Worm (Caenorhabditis elegans) whole organism, L4 larva: ENCODE results near the gene cnx-1.
A peak's percentile ranks its signal among the peaks of the same experiment; 100 is the strongest.

Experiments
- D1046.2 ChIP-seq: fragments of 200-800 bp; sonication (Bioruptor generic); IDR thresholded peaks from 2 replicates; pipeline ENCODE4 v1.3.6; 2022; ENCODE audit warnings: missing genetic modification characterization, missing compliant biosample characterization
- F10B5.3 ChIP-seq: sonication (generic microtip); optimal IDR thresholded peaks from 2 replicates; lab custom pipeline; 2016; ENCODE audit warnings: mild to moderate bottlenecking, missing genetic modification characterization, missing compliant biosample characterization
- F26F4.8 ChIP-seq: fragments of 200-800 bp; sonication (Bioruptor generic); conservative IDR thresholded peaks from 2 replicates; pipeline ENCODE4 v1.3.6; 2022; ENCODE audit warnings: missing genetic modification characterization, missing compliant biosample characterization
- F37D6.2 ChIP-seq: sonication (generic microtip); optimal IDR thresholded peaks from 2 replicates; lab custom pipeline; 2016; ENCODE audit warnings: mild to moderate bottlenecking, missing genetic modification characterization, missing compliant biosample characterization
- F44E2.7 ChIP-seq: fragments of 200-800 bp; sonication (Bioruptor generic); IDR thresholded peaks from 2 replicates; pipeline ENCODE4 v2.1.2; 2022; ENCODE audit warnings: missing genetic modification characterization, missing compliant biosample characterization
- F49E8.2 ChIP-seq: sonication (generic microtip); optimal IDR thresholded peaks from 2 replicates; lab custom pipeline; 2016; ENCODE audit warnings: missing compliant biosample characterization, mild to moderate bottlenecking, missing genetic modification characterization, borderline replicate concordance
- T20F7.1 ChIP-seq: fragments of 200-800 bp; sonication (Bioruptor generic); optimal IDR thresholded peaks from 2 replicates; lab custom pipeline; 2018; ENCODE audit warnings: mild to moderate bottlenecking, missing genetic modification characterization, missing compliant biosample characterization
- T26A8.4 ChIP-seq: fragments of 200-800 bp; sonication (Bioruptor generic); IDR thresholded peaks from 2 replicates; pipeline ENCODE4 v1.3.6; 2022; ENCODE audit warnings: missing genetic modification characterization, missing compliant biosample characterization
- Y48G9A.11 ChIP-seq: fragments of 200-800 bp; sonication (Bioruptor generic); IDR thresholded peaks from 2 replicates; pipeline ENCODE4 v1.3.6; 2022; ENCODE audit warnings: missing genetic modification reagents, missing genetic modification characterization, missing compliant biosample characterization
- Y5F2A.4 ChIP-seq: fragments of 200-800 bp; sonication (Bioruptor generic); optimal IDR thresholded peaks from 2 replicates; lab custom pipeline; 2018; ENCODE audit warnings: mild to moderate bottlenecking, missing genetic modification characterization, missing compliant biosample characterization
- ZK337.2 ChIP-seq: fragments of 200-800 bp; sonication (Bioruptor generic); IDR thresholded peaks from 2 replicates; pipeline ENCODE4 v1.3.6; 2022; ENCODE audit warnings: missing genetic modification reagents, missing genetic modification characterization, missing compliant biosample characterization
- ceh-32 ChIP-seq: sonication (generic microtip); optimal IDR thresholded peaks from 2 replicates; lab custom pipeline; 2016; ENCODE audit warnings: mild to moderate bottlenecking, missing genetic modification characterization, missing compliant biosample characterization; ENCODE audit not compliant: poor library complexity
- ceh-82 ChIP-seq: sonication (generic microtip); optimal IDR thresholded peaks from 2 replicates; lab custom pipeline; 2017; ENCODE audit warnings: missing biosample characterization, missing genetic modification characterization
- daf-12 ChIP-seq: fragments of 150-350 bp; optimal IDR thresholded peaks from 2 replicates; lab custom pipeline; 2014; ENCODE audit warnings: missing biosample characterization, missing genetic modification reagents, missing genetic modification characterization
- dmd-9 ChIP-seq: fragments of 200-800 bp; sonication (Bioruptor generic); IDR thresholded peaks from 2 replicates; pipeline ENCODE4 v1.3.6; 2022; ENCODE audit warnings: missing genetic modification reagents, missing genetic modification characterization, missing compliant biosample characterization
- dpl-1 ChIP-seq: fragments of 150-350 bp; optimal IDR thresholded peaks from 2 replicates; lab custom pipeline; 2014; ENCODE audit warnings: missing biosample characterization, missing genetic modification reagents, missing genetic modification characterization
- dve-1 ChIP-seq: sonication (generic microtip); optimal IDR thresholded peaks from 2 replicates; lab custom pipeline; 2017; ENCODE audit warnings: antibody characterized with exemption, mild to moderate bottlenecking, missing genetic modification characterization, missing compliant biosample characterization; ENCODE audit not compliant: insufficient read depth
- fos-1 ChIP-seq: fragments of 150-350 bp; optimal IDR thresholded peaks from 2 replicates; lab custom pipeline; 2014; ENCODE audit warnings: missing biosample characterization, missing genetic modification characterization
- hif-1 ChIP-seq, 2 experiments: sonication (generic microtip); optimal IDR thresholded peaks; 2 replicates each; lab custom pipeline; 2016 to 2017; ENCODE audit warnings: missing compliant biosample characterization in 2 of 2, missing genetic modification characterization in 2 of 2, missing genetic modification reagents in 2 of 2, missing genotype in 2 of 2, mild to moderate bottlenecking in 1 of 2
- hlh-30 ChIP-seq: sonication (generic microtip); optimal IDR thresholded peaks from 2 replicates; lab custom pipeline; 2017; ENCODE audit warnings: antibody characterized with exemption, mild to moderate bottlenecking, missing genetic modification characterization, missing compliant biosample characterization; ENCODE audit not compliant: insufficient read depth
- lin-1 ChIP-seq: fragments of 200-800 bp; sonication (Bioruptor generic); IDR thresholded peaks from 2 replicates; pipeline ENCODE4 v1.3.6; 2022; ENCODE audit warnings: missing genetic modification reagents, missing genetic modification characterization, missing compliant biosample characterization
- lin-13 ChIP-seq: fragments of 150-350 bp; optimal IDR thresholded peaks from 2 replicates; lab custom pipeline; 2014; ENCODE audit warnings: missing biosample characterization, missing genetic modification reagents, missing genetic modification characterization
- lin-15B ChIP-seq: fragments of 150-350 bp; sonication (generic microtip); optimal IDR thresholded peaks from 3 replicates; lab custom pipeline; 2014; ENCODE audit warnings: missing biosample characterization, missing genetic modification characterization
- lin-38 ChIP-seq: fragments of 200-800 bp; sonication (Bioruptor generic); IDR thresholded peaks from 2 replicates; pipeline ENCODE4 v1.3.6; 2022; ENCODE audit warnings: missing genetic modification reagents, missing genetic modification characterization, missing compliant biosample characterization
- lsy-2 ChIP-seq, 2 experiments: fragments of 150-350 bp in 1 of 2; sonication (generic microtip) in 1 of 2; optimal IDR thresholded peaks; 2 replicates each; lab custom pipeline; 2014 to 2017; ENCODE audit warnings: missing biosample characterization in 2 of 2, missing genetic modification characterization in 2 of 2
- madf-5 ChIP-seq, 2 experiments: fragments of 200-800 bp; sonication (Bioruptor generic); IDR thresholded peaks; 2 replicates each; pipeline ENCODE4 v1.3.6; 2022; ENCODE audit warnings: missing compliant biosample characterization in 2 of 2, missing genetic modification characterization in 2 of 2
- madf-9 ChIP-seq: fragments of 200-800 bp; sonication (Bioruptor generic); conservative IDR thresholded peaks from 2 replicates; pipeline ENCODE4 v1.3.6; 2022; ENCODE audit warnings: missing genetic modification reagents, missing genetic modification characterization, missing compliant biosample characterization
- mep-1 ChIP-seq: fragments of 150-350 bp; sonication (generic microtip); optimal IDR thresholded peaks from 3 replicates; lab custom pipeline; 2014; ENCODE audit warnings: missing biosample characterization, missing genetic modification characterization
- mxl-2 ChIP-seq: fragments of 200-800 bp; sonication (Bioruptor generic); conservative IDR thresholded peaks from 2 replicates; pipeline ENCODE4 v1.3.6; 2022; ENCODE audit warnings: missing genetic modification reagents, missing genetic modification characterization, missing compliant biosample characterization
- nhr-10 ChIP-seq: fragments of 150-350 bp; optimal IDR thresholded peaks from 2 replicates; lab custom pipeline; 2014; ENCODE audit warnings: missing biosample characterization, missing genetic modification characterization
- nhr-11 ChIP-seq: fragments of 150-350 bp; optimal IDR thresholded peaks from 2 replicates; lab custom pipeline; 2014; ENCODE audit warnings: missing biosample characterization, missing genetic modification characterization
- nhr-111 ChIP-seq: fragments of 200-800 bp; sonication (Bioruptor generic); optimal IDR thresholded peaks from 2 replicates; lab custom pipeline; 2018; ENCODE audit warnings: mild to moderate bottlenecking, missing genetic modification characterization, missing compliant biosample characterization
- nhr-28 ChIP-seq: fragments of 150-350 bp; optimal IDR thresholded peaks from 2 replicates; lab custom pipeline; 2014; ENCODE audit warnings: missing biosample characterization, missing genetic modification characterization
- nhr-48 ChIP-seq: sonication (generic microtip); optimal IDR thresholded peaks from 2 replicates; lab custom pipeline; 2016; ENCODE audit warnings: mild to moderate bottlenecking, missing genetic modification characterization, missing compliant biosample characterization
- nhr-6 ChIP-seq: fragments of 150-350 bp; optimal IDR thresholded peaks from 2 replicates; lab custom pipeline; 2014; ENCODE audit warnings: missing biosample characterization, missing genetic modification characterization
- pqm-1 ChIP-seq: sonication (generic microtip); optimal IDR thresholded peaks from 2 replicates; lab custom pipeline; 2017; ENCODE audit warnings: missing biosample characterization, missing genetic modification characterization
- saeg-2 ChIP-seq: fragments of 200-800 bp; sonication (Bioruptor generic); IDR thresholded peaks from 2 replicates; pipeline ENCODE4 v1.3.6; 2022; ENCODE audit warnings: missing genetic modification reagents, missing genetic modification characterization, missing compliant biosample characterization
- set-16 ChIP-seq: fragments of 200-800 bp; sonication (Bioruptor generic); IDR thresholded peaks from 2 replicates; pipeline ENCODE4 v1.3.6; 2022; ENCODE audit warnings: missing genetic modification reagents, missing genetic modification characterization, missing compliant biosample characterization
- snpc-4 ChIP-seq: fragments of 150-350 bp; optimal IDR thresholded peaks from 2 replicates; lab custom pipeline; 2014; ENCODE audit warnings: missing biosample characterization, missing genetic modification characterization
- spr-1 ChIP-seq: sonication (generic microtip); optimal IDR thresholded peaks from 2 replicates; lab custom pipeline; 2016; ENCODE audit warnings: mild to moderate bottlenecking, missing genetic modification characterization, missing compliant biosample characterization
- spr-3 ChIP-seq: fragments of 200-800 bp; sonication (Bioruptor generic); optimal IDR thresholded peaks from 2 replicates; lab custom pipeline; 2018; ENCODE audit warnings: mild to moderate bottlenecking, missing genetic modification characterization, missing compliant biosample characterization
- tra-1 ChIP-seq: fragments of 200-800 bp; sonication (Bioruptor generic); IDR thresholded peaks from 2 replicates; pipeline ENCODE4 v1.3.6; 2022; ENCODE audit warnings: missing genetic modification reagents, missing genetic modification characterization, missing compliant biosample characterization
- unc-130 ChIP-seq: sonication (generic microtip); optimal IDR thresholded peaks from 2 replicates; lab custom pipeline; 2016; ENCODE audit warnings: missing genetic modification reagents, missing genetic modification characterization, missing compliant biosample characterization
- unc-39 ChIP-seq: sonication (generic microtip); optimal IDR thresholded peaks from 2 replicates; lab custom pipeline; 2017; ENCODE audit warnings: missing biosample characterization, missing genetic modification characterization
- zag-1 ChIP-seq: fragments of 150-350 bp; optimal IDR thresholded peaks from 2 replicates; lab custom pipeline; 2014; ENCODE audit warnings: missing biosample characterization, missing genetic modification characterization
- ztf-7 ChIP-seq: fragments of 150-350 bp; optimal IDR thresholded peaks from 2 replicates; lab custom pipeline; 2014; ENCODE audit warnings: missing biosample characterization, missing genetic modification characterization

cnx-1 gene

DNA sequence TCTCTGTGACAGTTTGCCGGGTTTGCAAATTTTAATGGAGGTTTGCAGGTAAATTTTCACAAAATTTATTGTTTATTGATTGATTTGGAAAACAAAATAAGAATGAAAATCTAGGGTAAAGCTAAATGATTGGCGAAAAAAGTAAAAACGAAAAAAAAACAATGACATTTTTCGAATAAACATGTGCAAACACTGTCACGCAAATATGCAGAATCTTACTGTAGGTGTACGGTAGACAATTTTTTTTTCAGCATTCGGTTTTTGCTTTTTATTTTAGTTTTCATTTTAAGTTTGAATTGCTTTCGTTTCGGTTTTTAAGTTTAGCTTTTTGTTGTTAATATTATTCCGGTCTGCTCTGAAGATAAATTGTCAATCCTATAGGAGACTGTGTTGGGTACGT, 957 bp upstream of the cnx-1 start:
- TF ChIP-seq ztf-7 (tag; lab: Kevin White, UChicago) (no peak), pqm-1 (tag; lab: Kevin White, UChicago) (no peak), ceh-82 (tag; lab: Kevin White, UChicago) (no peak), mep-1 (tag; lab: Kevin White, UChicago) (no peak), unc-130 (GFP tag; lab: Kevin White, UChicago) (peak; percentile 34), F37D6.2 (tag; lab: Kevin White, UChicago) (no peak), tra-1 (GFP tag; lab: Robert Waterston, UW) (no peak), F44E2.7 (GFP tag; lab: Robert Waterston, UW) (no peak), nhr-6 (tag; lab: Kevin White, UChicago) (no peak), Y48G9A.11 (no peak), ZK337.2 (no peak), T20F7.1 (GFP tag; lab: Kevin White, UChicago) (peak; percentile 23), zag-1 (tag; lab: Kevin White, UChicago) (no peak), nhr-48 (tag; lab: Kevin White, UChicago) (no peak), mxl-2 (GFP tag; lab: Robert Waterston, UW) (no peak), Y5F2A.4 (no peak), lin-1 (GFP tag; lab: Robert Waterston, UW) (no peak), lin-13 (GFP tag; lab: Kevin White, UChicago) (no peak), hlh-30 (tag; lab: Kevin White, UChicago) (no peak), lsy-2 (tag; optimal IDR thresholded peaks at IDR 0.05; lab: Kevin White, UChicago) (peak in 1 of 2 experiments; percentile 79), fos-1 (tag; lab: Kevin White, UChicago) (no peak)

DNA sequence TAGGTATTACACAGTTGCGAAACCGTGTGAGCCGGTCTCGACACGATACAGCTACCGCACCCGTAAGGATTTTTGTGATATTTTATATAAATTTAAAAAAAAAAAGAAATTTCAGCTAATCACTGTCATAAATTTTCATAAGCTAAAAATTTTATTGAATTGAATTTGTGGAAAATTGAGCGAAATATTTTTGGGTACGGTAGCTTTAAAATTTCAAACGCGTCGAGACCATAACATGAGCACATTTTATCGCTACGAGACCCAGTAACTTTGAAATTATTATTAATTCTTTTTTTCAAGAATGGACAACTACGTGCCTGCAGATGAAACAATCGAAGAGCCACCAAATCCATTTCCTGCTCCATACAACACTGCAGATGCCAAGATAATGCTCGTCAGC, 3.8 kb downstream of the cnx-1 start, which contains the start of gene ZK632.14:
Gene ZK632.14 (plus strand): TSS at position 301 of the 400 bp plus-strand sequence.
- TF ChIP-seq T26A8.4 (GFP tag; lab: Robert Waterston, UW) = 0 out of 2 replicates have a peak, but pooled peaks have one; percentile 13
- no peak for TF ChIP-seq set-16 (GFP tag; lab: Robert Waterston, UW)

ce11 chrIII:9808179-9808578, 8.8 kb downstream of the cnx-1 start, which contains the start of gene gtap-2:
gtap-2 (plus strand) TSS chrIII:9808544.
- TF ChIP-seq daf-12 = no peak
- TF ChIP-seq lsy-2 (tag; optimal IDR thresholded peaks at IDR 0.05; lab: Kevin White, UChicago) = peak in 1 of 2 experiments; percentile 37
- no peak for TF ChIP-seq dpl-1 (GFP tag; lab: Kevin White, UChicago)
- no peak for TF ChIP-seq nhr-48 (tag; lab: Kevin White, UChicago)
- TF ChIP-seq nhr-28 = no peak
- no peak for TF ChIP-seq snpc-4 (tag; lab: Kevin White, UChicago)
- no peak for TF ChIP-seq madf-9 (GFP tag; lab: Robert Waterston, UW)
- TF ChIP-seq F26F4.8 (GFP tag; lab: Robert Waterston, UW) = no peak
- TF ChIP-seq ceh-32 = no peak
- no peak for TF ChIP-seq saeg-2 (GFP tag; lab: Robert Waterston, UW)
- TF ChIP-seq nhr-111 (GFP tag; lab: Kevin White, UChicago) = no peak
- TF ChIP-seq mxl-2 (GFP tag; lab: Robert Waterston, UW) = no peak
- TF ChIP-seq unc-130 (GFP tag; lab: Kevin White, UChicago) = no peak
- no peak for TF ChIP-seq spr-1 (tag; lab: Kevin White, UChicago)
- no peak for TF ChIP-seq ztf-7 (tag; lab: Kevin White, UChicago)
- TF ChIP-seq D1046.2 = no peak
- TF ChIP-seq madf-5 (GFP tag; IDR thresholded peaks at IDR 0.05; lab: Robert Waterston, UW) = no peak
- TF ChIP-seq spr-3 = no peak
- TF ChIP-seq hlh-30 (tag; lab: Kevin White, UChicago) = peak; percentile 9
- no peak for TF ChIP-seq tra-1 (GFP tag; lab: Robert Waterston, UW)
- TF ChIP-seq lin-15B (tag; lab: Kevin White, UChicago) = no peak
- TF ChIP-seq T20F7.1 (GFP tag; lab: Kevin White, UChicago) = peak; percentile 37
- no peak for TF ChIP-seq dmd-9 (GFP tag; lab: Robert Waterston, UW)
- no peak for TF ChIP-seq lin-1 (GFP tag; lab: Robert Waterston, UW)
- TF ChIP-seq dve-1 (tag; lab: Kevin White, UChicago) = peak; percentile 3
- no peak for TF ChIP-seq F49E8.2 (tag; lab: Kevin White, UChicago)
- no peak for TF ChIP-seq nhr-11 (tag; lab: Kevin White, UChicago)
- peak in 1 of 2 experiments; percentile 54 for TF ChIP-seq hif-1 (tag; optimal IDR thresholded peaks at IDR 0.05; lab: Kevin White, UChicago)
- no peak for TF ChIP-seq lin-13 (GFP tag; lab: Kevin White, UChicago)
- no peak for TF ChIP-seq nhr-6 (tag; lab: Kevin White, UChicago)
- TF ChIP-seq F10B5.3 (tag; lab: Kevin White, UChicago) = no peak
- TF ChIP-seq nhr-10 (tag; lab: Kevin White, UChicago) = no peak
- no peak for TF ChIP-seq unc-39 (tag; lab: Kevin White, UChicago)
- peak; percentile 53 for TF ChIP-seq lin-38
